Fruit fly (Drosophila melanogaster) whole organism, embryonic: ENCODE data around the gene CG18473.
A peak's percentile ranks its signal among the peaks of the same experiment; 100 is the strongest.

Experiments
- B-H2 ChIP-seq: fragments of 200-800 bp; sonication (Bioruptor generic); optimal IDR thresholded peaks from 2 replicates; lab custom pipeline; 2018; ENCODE audit warnings: missing biosample characterization, mild to moderate bottlenecking, missing genetic modification characterization
- CG10267 ChIP-seq: fragments of 200-800 bp; sonication (Bioruptor generic); optimal IDR thresholded peaks from 2 replicates; lab custom pipeline; 2018; ENCODE audit warnings: missing biosample characterization, mild to moderate bottlenecking, missing genetic modification characterization, moderate library complexity
- CG10654 ChIP-seq: fragments of 200-800 bp; sonication (Bioruptor generic); optimal IDR thresholded peaks from 2 replicates; lab custom pipeline; 2016; ENCODE audit warnings: missing biosample characterization, missing genetic modification characterization
- CG12744 ChIP-seq: fragments of 200-800 bp; sonication (Bioruptor generic); optimal IDR thresholded peaks from 2 replicates; lab custom pipeline; 2016; ENCODE audit warnings: missing biosample characterization, missing genetic modification characterization
- CG15011 ChIP-seq: fragments of 200-800 bp; sonication (Bioruptor generic); optimal IDR thresholded peaks from 3 replicates; lab custom pipeline; 2018; ENCODE audit warnings: missing biosample characterization, mild to moderate bottlenecking, missing genetic modification characterization
- CG15514 ChIP-seq: fragments of 200-800 bp; sonication (Bioruptor generic); optimal IDR thresholded peaks from 3 replicates; lab custom pipeline; 2017; ENCODE audit warnings: missing biosample characterization, missing genetic modification characterization, mild to moderate bottlenecking, moderate library complexity, missing genetic modification reagents
- CG15696 ChIP-seq: fragments of 200-800 bp; sonication (Bioruptor generic); optimal IDR thresholded peaks from 2 replicates; lab custom pipeline; 2019; ENCODE audit warnings: missing biosample characterization, mild to moderate bottlenecking, missing genetic modification characterization, moderate library complexity
- CG1602 ChIP-seq: fragments of 200-800 bp; sonication (Bioruptor generic); optimal IDR thresholded peaks from 3 replicates; lab custom pipeline; 2016; ENCODE audit warnings: missing biosample characterization, missing genetic modification characterization
- CG3065 ChIP-seq: fragments of 200-800 bp; sonication (Bioruptor generic); optimal IDR thresholded peaks from 2 replicates; lab custom pipeline; 2016; ENCODE audit warnings: missing biosample characterization, missing genetic modification characterization
- CG31224 ChIP-seq: fragments of 200-800 bp; sonication (Bioruptor generic); IDR thresholded peaks from 2 replicates; pipeline ENCODE4 v1.3.6; 2022; ENCODE audit warnings: missing biosample characterization, missing genetic modification characterization
- CG31365 ChIP-seq: fragments of 200-800 bp; sonication (Bioruptor generic); optimal IDR thresholded peaks from 2 replicates; lab custom pipeline; 2018; ENCODE audit warnings: missing biosample characterization, mild to moderate bottlenecking, missing genetic modification characterization
- CG31388 ChIP-seq: fragments of 200-800 bp; sonication (Bioruptor generic); optimal IDR thresholded peaks from 2 replicates; lab custom pipeline; 2016; ENCODE audit warnings: missing biosample characterization, missing genetic modification characterization
- CG33557 ChIP-seq: fragments of 200-800 bp; sonication (Bioruptor generic); optimal IDR thresholded peaks from 2 replicates; lab custom pipeline; 2019; ENCODE audit warnings: missing biosample characterization, mild to moderate bottlenecking, missing genetic modification characterization, moderate library complexity
- CG4360 ChIP-seq: fragments of 200-800 bp; sonication (Bioruptor generic); IDR thresholded peaks from 2 replicates; pipeline ENCODE4 v1.3.6; 2022; ENCODE audit warnings: missing biosample characterization, missing genetic modification characterization
- CG4404 ChIP-seq: fragments of 200-800 bp; sonication (Bioruptor generic); IDR thresholded peaks from 2 replicates; pipeline ENCODE4 v1.3.6; 2022; ENCODE audit warnings: missing biosample characterization, missing genetic modification characterization
- CG8281 ChIP-seq: fragments of 200-800 bp; sonication (Bioruptor generic); optimal IDR thresholded peaks from 2 replicates; lab custom pipeline; 2018; ENCODE audit warnings: missing biosample characterization, mild to moderate bottlenecking, missing genetic modification characterization, moderate library complexity
- Dbx ChIP-seq: fragments of 200-800 bp; sonication (Bioruptor generic); IDR thresholded peaks from 3 replicates; pipeline ENCODE4 v1.3.6; 2022; ENCODE audit warnings: missing biosample characterization, missing genetic modification characterization
- Dref ChIP-seq: fragments of 200-800 bp; sonication (Bioruptor generic); IDR thresholded peaks from 2 replicates; pipeline ENCODE4 v1.3.6; 2022; ENCODE audit warnings: missing biosample characterization, missing genetic modification characterization
- E2f1 ChIP-seq: fragments of 200-800 bp; sonication (Bioruptor generic); IDR thresholded peaks from 2 replicates; pipeline ENCODE4 v1.3.6; 2022; ENCODE audit warnings: missing biosample characterization, missing genetic modification characterization
- E2f2 ChIP-seq: fragments of 200-800 bp; sonication (Bioruptor generic); IDR thresholded peaks from 2 replicates; pipeline ENCODE4 v1.3.6; 2022; ENCODE audit warnings: missing biosample characterization, missing genetic modification characterization
- Elba2 ChIP-seq: fragments of 200-800 bp; sonication (Bioruptor generic); optimal IDR thresholded peaks from 3 replicates; lab custom pipeline; 2016; ENCODE audit warnings: missing biosample characterization, missing genetic modification characterization
- H2.0 ChIP-seq: fragments of 200-800 bp; sonication (Bioruptor generic); IDR thresholded peaks from 2 replicates; pipeline ENCODE4 v1.3.6; 2022; ENCODE audit warnings: missing biosample characterization, missing genetic modification characterization
- HmgD ChIP-seq: fragments of 200-800 bp; sonication (Bioruptor generic); optimal IDR thresholded peaks from 3 replicates; lab custom pipeline; 2016; ENCODE audit warnings: missing biosample characterization, missing genetic modification characterization
- Oli ChIP-seq: fragments of 200-800 bp; sonication (Bioruptor generic); optimal IDR thresholded peaks from 2 replicates; lab custom pipeline; 2018; ENCODE audit warnings: missing biosample characterization, mild to moderate bottlenecking, missing genetic modification characterization, moderate library complexity
- Poxn ChIP-seq: fragments of 200-800 bp; sonication (Bioruptor generic); IDR thresholded peaks from 2 replicates; pipeline ENCODE4 v1.3.6; 2022; ENCODE audit warnings: missing biosample characterization, missing genetic modification characterization
- Vsx1 ChIP-seq: fragments of 200-800 bp; sonication (Bioruptor generic); optimal IDR thresholded peaks from 2 replicates; lab custom pipeline; 2017; ENCODE audit warnings: missing biosample characterization, mild to moderate bottlenecking, missing genetic modification characterization, missing genetic modification reagents
- abd-A ChIP-seq: fragments of 200-800 bp; sonication (Bioruptor generic); optimal IDR thresholded peaks from 3 replicates; lab custom pipeline; 2019; ENCODE audit warnings: missing biosample characterization, mild to moderate bottlenecking, missing genetic modification characterization, moderate library complexity
- bowl ChIP-seq: fragments of 200-800 bp; sonication (Bioruptor generic); IDR thresholded peaks from 2 replicates; pipeline ENCODE4 v1.3.6; 2022; ENCODE audit warnings: missing biosample characterization, missing genetic modification characterization
- btn ChIP-seq: fragments of 200-800 bp; sonication (Bioruptor generic); optimal IDR thresholded peaks from 2 replicates; lab custom pipeline; 2016; ENCODE audit warnings: missing biosample characterization, missing genetic modification characterization
- dm ChIP-seq: fragments of 200-800 bp; sonication (Bioruptor generic); optimal IDR thresholded peaks from 3 replicates; lab custom pipeline; 2016; ENCODE audit warnings: missing biosample characterization, missing genetic modification characterization
- fd96Cb ChIP-seq: fragments of 200-800 bp; sonication (Bioruptor generic); optimal IDR thresholded peaks from 2 replicates; lab custom pipeline; 2018; ENCODE audit warnings: missing biosample characterization, mild to moderate bottlenecking, missing genetic modification characterization, moderate library complexity
- gfzf ChIP-seq: fragments of 200-800 bp; sonication (Bioruptor generic); optimal IDR thresholded peaks from 2 replicates; lab custom pipeline; 2016; ENCODE audit warnings: missing biosample characterization, mild to moderate bottlenecking, missing genetic modification characterization, moderate library complexity
- gt ChIP-seq: fragments of 200-800 bp; sonication (Bioruptor generic); IDR thresholded peaks from 2 replicates; pipeline ENCODE4 v1.3.6; 2022; ENCODE audit warnings: missing biosample characterization, missing genetic modification characterization
- hb ChIP-seq: fragments of 200-800 bp; sonication (Bioruptor generic); IDR thresholded peaks from 3 replicates; pipeline ENCODE4 v1.3.6; 2022; ENCODE audit warnings: missing biosample characterization, missing genetic modification characterization; ENCODE audit not compliant: partially characterized antibody
- hth ChIP-seq: fragments of >200 bp; optimal IDR thresholded peaks from 2 replicates; lab custom pipeline; 2017; ENCODE audit warnings: inconsistent platforms
- jing ChIP-seq: fragments of 200-800 bp; sonication (Bioruptor generic); optimal IDR thresholded peaks from 2 replicates; lab custom pipeline; 2018; ENCODE audit warnings: missing biosample characterization, mild to moderate bottlenecking, missing genetic modification characterization
- kni ChIP-seq: fragments of 200-800 bp; sonication (Bioruptor generic); optimal IDR thresholded peaks from 3 replicates; lab custom pipeline; 2017; ENCODE audit warnings: mild to moderate bottlenecking, missing biosample characterization, missing genetic modification reagents, missing genetic modification characterization
- lilli ChIP-seq: fragments of 200-800 bp; sonication (Bioruptor generic); optimal IDR thresholded peaks from 3 replicates; lab custom pipeline; 2016; ENCODE audit warnings: missing biosample characterization, missing genetic modification characterization
- nerfin-1 ChIP-seq: fragments of 200-800 bp; sonication (Bioruptor generic); optimal IDR thresholded peaks from 3 replicates; lab custom pipeline; 2019; ENCODE audit warnings: missing biosample characterization, mild to moderate bottlenecking, missing genetic modification characterization, moderate library complexity
- nerfin-2 ChIP-seq: fragments of 200-800 bp; sonication (Bioruptor generic); IDR thresholded peaks from 2 replicates; pipeline ENCODE4 v1.3.6; 2022; ENCODE audit warnings: missing biosample characterization, missing genetic modification characterization; ENCODE audit not compliant: partially characterized antibody
- nmo ChIP-seq: fragments of 200-800 bp; sonication (Bioruptor generic); optimal IDR thresholded peaks from 2 replicates; lab custom pipeline; 2018; ENCODE audit warnings: missing biosample characterization, mild to moderate bottlenecking, missing genetic modification characterization, moderate library complexity
- phol ChIP-seq: fragments of 200-800 bp; sonication (Bioruptor generic); optimal IDR thresholded peaks from 3 replicates; lab custom pipeline; 2018; ENCODE audit warnings: missing biosample characterization, mild to moderate bottlenecking, missing genetic modification characterization, moderate library complexity
- salm ChIP-seq: fragments of 200-800 bp; sonication (Bioruptor generic); optimal IDR thresholded peaks from 2 replicates; lab custom pipeline; 2018; ENCODE audit warnings: missing biosample characterization, mild to moderate bottlenecking, missing genetic modification characterization
- sim ChIP-seq: fragments of 200-800 bp; sonication (Bioruptor generic); IDR thresholded peaks from 2 replicates; pipeline ENCODE4 v1.3.6; 2022; ENCODE audit warnings: missing biosample characterization, missing genetic modification characterization
- sqz ChIP-seq: fragments of 200-800 bp; sonication (Bioruptor generic); optimal IDR thresholded peaks from 3 replicates; lab custom pipeline; 2018; ENCODE audit warnings: missing biosample characterization, mild to moderate bottlenecking, missing genetic modification characterization
- tio ChIP-seq: fragments of 200-800 bp; sonication (Bioruptor generic); optimal IDR thresholded peaks from 2 replicates; lab custom pipeline; 2017; ENCODE audit warnings: missing biosample characterization, missing genetic modification characterization, inconsistent platforms
- tll ChIP-seq, 2 experiments: fragments of 200-800 bp in 1 of 2; fragments of >200 bp in 1 of 2; sonication (Bioruptor generic) in 1 of 2; optimal IDR thresholded peaks; 2 replicates each; lab custom pipeline; 2017 to 2019; ENCODE audit warnings: missing biosample characterization in 2 of 2, missing genetic modification characterization in 2 of 2, mild to moderate bottlenecking in 1 of 2, moderate library complexity in 1 of 2
- tx ChIP-seq: fragments of 200-800 bp; sonication (Bioruptor generic); optimal IDR thresholded peaks from 2 replicates; lab custom pipeline; 2016; ENCODE audit warnings: missing biosample characterization, missing genetic modification characterization
- zen ChIP-seq: fragments of 200-800 bp; sonication (Bioruptor generic); optimal IDR thresholded peaks from 3 replicates; lab custom pipeline; 2018; ENCODE audit warnings: missing biosample characterization, mild to moderate bottlenecking, missing genetic modification characterization, moderate library complexity

Gene CG18473

dm6 chr3R:9340425-9341188 is 22.5 kb upstream of the CG18473 start (continued):
- peak; percentile 92 for TF ChIP-seq Oli (tag; lab: Kevin White, UChicago)
- TF ChIP-seq CG31365, result peak; percentile 29
- no peak for TF ChIP-seq hth (lab: Kevin White, UChicago)
- TF ChIP-seq dm (GFP tag; lab: Kevin White, UChicago), result peak; percentile 53
- TF ChIP-seq salm, result peak; percentile 75
- TF ChIP-seq CG15011 (GFP tag; lab: Kevin White, UChicago), result peak; percentile 79
- peak; percentile 59 for TF ChIP-seq jing
- TF ChIP-seq bowl (GFP tag; lab: Robert Waterston, UW), result peak; percentile 27; the same call in 1 of the 2 replicates
- no peak for TF ChIP-seq gfzf
- TF ChIP-seq CG15514 (GFP tag; lab: Kevin White, UChicago), result peak; percentile 76
- no peak for TF ChIP-seq sim (GFP tag; lab: Robert Waterston, UW)
- peak; percentile 71 for TF ChIP-seq CG3065 (GFP tag; lab: Kevin White, UChicago)
- TF ChIP-seq Dref (GFP tag; lab: Robert Waterston, UW), result no peak
- peak; percentile 84 for TF ChIP-seq CG33557 (GFP tag; lab: Kevin White, UChicago)
- TF ChIP-seq kni (GFP tag; lab: Kevin White, UChicago), result no peak
- TF ChIP-seq E2f2 (GFP tag; lab: Robert Waterston, UW), result peak; percentile 58; the same call in 1 of the 2 replicates
- no peak for TF ChIP-seq btn
- peak; percentile 88 for TF ChIP-seq phol
- TF ChIP-seq sqz (GFP tag; lab: Kevin White, UChicago), result peak; percentile 78
- peak; percentile 59 for TF ChIP-seq tx
- TF ChIP-seq E2f1 (GFP tag; lab: Robert Waterston, UW), result peak; percentile 75
- TF ChIP-seq Dbx, result peak; percentile 78; the same call in 2 of the 3 replicates
- TF ChIP-seq abd-A, result no peak
- TF ChIP-seq CG15696 (tag; lab: Kevin White, UChicago), result peak; percentile 85
- TF ChIP-seq nerfin-1 (tag; lab: Kevin White, UChicago), result peak; percentile 83
- TF ChIP-seq CG31224 (GFP tag; lab: Robert Waterston, UW), result peak; percentile 76
- peak; percentile 64 for TF ChIP-seq HmgD (GFP tag; lab: Kevin White, UChicago)
- 0 out of 2 replicates have a peak, but pooled peaks have one; percentile 16 for TF ChIP-seq CG4360 (GFP tag; lab: Robert Waterston, UW)
- peak; percentile 90 for TF ChIP-seq tio
- TF ChIP-seq B-H2 (GFP tag; lab: Kevin White, UChicago), result peak; percentile 82
- peak; percentile 96 for TF ChIP-seq nmo (GFP tag; lab: Kevin White, UChicago)
- TF ChIP-seq CG1602 (GFP tag; lab: Kevin White, UChicago), result peak; percentile 83
- no peak for TF ChIP-seq Elba2 (GFP tag; lab: Kevin White, UChicago)
- peak; percentile 76 for TF ChIP-seq H2.0
- no peak for TF ChIP-seq Poxn (GFP tag; lab: Robert Waterston, UW)
- peak; percentile 79 for TF ChIP-seq CG4404 (GFP tag; lab: Robert Waterston, UW)
- no peak for TF ChIP-seq CG12744
- peak; percentile 89 for TF ChIP-seq CG10267 (tag; lab: Kevin White, UChicago)
- peak; percentile 37 for TF ChIP-seq CG31388 (GFP tag; lab: Kevin White, UChicago)
- TF ChIP-seq CG10654, result peak; percentile 83
- TF ChIP-seq hb (GFP tag; lab: Robert Waterston, UW), result no peak
- TF ChIP-seq zen (tag; lab: Kevin White, UChicago), result peak; percentile 81
- TF ChIP-seq tll (GFP tag; optimal IDR thresholded peaks at IDR 0.05; lab: Kevin White, UChicago), result peak in 1 of 2 experiments; percentile 8
- TF ChIP-seq fd96Cb (tag; lab: Kevin White, UChicago), result peak; percentile 90
- TF ChIP-seq nerfin-2 (GFP tag; lab: Robert Waterston, UW), result no peak
- TF ChIP-seq gt (GFP tag; lab: Robert Waterston, UW), result no peak
- TF ChIP-seq lilli (GFP tag; lab: Kevin White, UChicago), result peak; percentile 85
- peak; percentile 76 for TF ChIP-seq CG8281 (tag; lab: Kevin White, UChicago)
- peak; percentile 80 for TF ChIP-seq Vsx1 (GFP tag; lab: Kevin White, UChicago)
